Fruit fly (Drosophila melanogaster) whole organism, embryonic: ENCODE measurements around the gene CG11951.
A peak's percentile ranks its signal among the peaks of the same experiment; 100 is the strongest.

Experiments
- Ada2b ChIP-seq: fragments of 200-800 bp; sonication (Bioruptor generic); IDR thresholded peaks from 2 replicates; pipeline ENCODE4 v1.3.6; 2022; ENCODE audit warnings: missing biosample characterization, missing genetic modification characterization
- Atf6 ChIP-seq: fragments of 200-800 bp; sonication (Bioruptor generic); IDR thresholded peaks from 2 replicates; pipeline ENCODE4 v1.3.6; 2022; ENCODE audit warnings: missing biosample characterization, missing genetic modification characterization
- B-H1 ChIP-seq: fragments of 200-800 bp; sonication (Bioruptor generic); IDR thresholded peaks from 3 replicates; pipeline ENCODE4 v1.3.6; 2022; ENCODE audit warnings: missing biosample characterization, missing genetic modification characterization
- CG10565 ChIP-seq: fragments of 200-800 bp; sonication (Bioruptor generic); optimal IDR thresholded peaks from 3 replicates; lab custom pipeline; 2016; ENCODE audit warnings: missing biosample characterization, mild to moderate bottlenecking, missing genetic modification characterization
- CG11093 ChIP-seq: fragments of 200-800 bp; sonication (Bioruptor generic); IDR thresholded peaks from 3 replicates; pipeline ENCODE4 v1.3.6; 2022; ENCODE audit warnings: missing biosample characterization, missing genetic modification characterization
- CG11560 ChIP-seq: fragments of 200-800 bp; sonication (Bioruptor generic); IDR thresholded peaks from 3 replicates; pipeline ENCODE4 v1.3.6; 2022; ENCODE audit warnings: missing biosample characterization, missing genetic modification characterization
- CG1233 ChIP-seq: fragments of 200-800 bp; sonication (Bioruptor generic); optimal IDR thresholded peaks from 4 replicates; lab custom pipeline; 2018; ENCODE audit warnings: missing biosample characterization, mild to moderate bottlenecking, missing genetic modification characterization
- CG13424 ChIP-seq: fragments of 200-800 bp; sonication (Bioruptor generic); optimal IDR thresholded peaks from 2 replicates; lab custom pipeline; 2019; ENCODE audit warnings: missing biosample characterization, mild to moderate bottlenecking, missing genetic modification characterization, moderate library complexity
- CG15601 ChIP-seq: fragments of 200-800 bp; sonication (Bioruptor generic); optimal IDR thresholded peaks from 3 replicates; lab custom pipeline; 2019; ENCODE audit warnings: missing biosample characterization, mild to moderate bottlenecking, missing genetic modification characterization, moderate library complexity
- CG17612 ChIP-seq: fragments of 200-800 bp; sonication (Bioruptor generic); IDR thresholded peaks from 2 replicates; pipeline ENCODE4 v1.3.6; 2022; ENCODE audit warnings: missing biosample characterization, missing genetic modification characterization
- CG2678 ChIP-seq: fragments of 200-800 bp; sonication (Bioruptor generic); optimal IDR thresholded peaks from 3 replicates; lab custom pipeline; 2019; ENCODE audit warnings: missing biosample characterization, mild to moderate bottlenecking, missing genetic modification characterization, moderate library complexity
- CG2889 ChIP-seq: fragments of 200-800 bp; sonication (Bioruptor generic); IDR thresholded peaks from 3 replicates; pipeline ENCODE4 v1.3.6; 2022; ENCODE audit warnings: missing biosample characterization, missing genetic modification characterization
- CG31441 ChIP-seq: fragments of 200-800 bp; sonication (Bioruptor generic); IDR thresholded peaks from 2 replicates; pipeline ENCODE4 v1.3.6; 2022; ENCODE audit warnings: missing biosample characterization, missing genetic modification characterization
- CG3281 ChIP-seq: fragments of 200-800 bp; sonication (Bioruptor generic); optimal IDR thresholded peaks from 3 replicates; lab custom pipeline; 2017; ENCODE audit warnings: missing biosample characterization, mild to moderate bottlenecking, missing genetic modification characterization
- CG3407 ChIP-seq: fragments of 200-800 bp; sonication (Bioruptor generic); optimal IDR thresholded peaks from 2 replicates; lab custom pipeline; 2018; ENCODE audit warnings: missing biosample characterization, mild to moderate bottlenecking, missing genetic modification characterization
- CG4404 ChIP-seq: fragments of 200-800 bp; sonication (Bioruptor generic); IDR thresholded peaks from 2 replicates; pipeline ENCODE4 v1.3.6; 2022; ENCODE audit warnings: missing biosample characterization, missing genetic modification characterization
- CG4707 ChIP-seq: fragments of 200-800 bp; sonication (Bioruptor generic); optimal IDR thresholded peaks from 2 replicates; lab custom pipeline; 2018; ENCODE audit warnings: missing biosample characterization, mild to moderate bottlenecking, missing genetic modification characterization, moderate library complexity
- CG6254 ChIP-seq: fragments of 200-800 bp; sonication (Bioruptor generic); optimal IDR thresholded peaks from 3 replicates; lab custom pipeline; 2017; ENCODE audit warnings: mild to moderate bottlenecking, missing biosample characterization, missing genetic modification reagents, missing genetic modification characterization
- Dek ChIP-seq: fragments of 200-800 bp; sonication (Bioruptor generic); optimal IDR thresholded peaks from 3 replicates; lab custom pipeline; 2019; ENCODE audit warnings: missing biosample characterization, mild to moderate bottlenecking, missing genetic modification characterization, moderate library complexity
- E2f1 ChIP-seq: fragments of 200-800 bp; sonication (Bioruptor generic); IDR thresholded peaks from 2 replicates; pipeline ENCODE4 v1.3.6; 2022; ENCODE audit warnings: missing biosample characterization, missing genetic modification characterization
- Eip74EF ChIP-seq, 2 experiments: fragments of 200-800 bp in 1 of 2; fragments of >200 bp in 1 of 2; sonication (Bioruptor generic) in 1 of 2; optimal IDR thresholded peaks; 2 replicates each; lab custom pipeline; 2017 to 2019; ENCODE audit warnings: missing biosample characterization in 2 of 2, missing genetic modification characterization in 2 of 2, mild to moderate bottlenecking in 1 of 2, moderate library complexity in 1 of 2
- Elba2 ChIP-seq: fragments of 200-800 bp; sonication (Bioruptor generic); optimal IDR thresholded peaks from 3 replicates; lab custom pipeline; 2016; ENCODE audit warnings: missing biosample characterization, missing genetic modification characterization
- Fer2 ChIP-seq: fragments of 200-800 bp; sonication (Bioruptor generic); optimal IDR thresholded peaks from 2 replicates; lab custom pipeline; 2018; ENCODE audit warnings: missing biosample characterization, mild to moderate bottlenecking, missing genetic modification characterization, moderate library complexity
- Hey ChIP-seq: fragments of 200-800 bp; sonication (Bioruptor generic); optimal IDR thresholded peaks from 3 replicates; lab custom pipeline; 2018; ENCODE audit warnings: missing biosample characterization, mild to moderate bottlenecking, missing genetic modification characterization
- Nf-YA ChIP-seq: fragments of 200-800 bp; sonication (Bioruptor generic); IDR thresholded peaks from 2 replicates; pipeline ENCODE4 v1.3.6; 2022; ENCODE audit warnings: missing biosample characterization, missing genetic modification characterization
- Nf-YB ChIP-seq: fragments of 200-800 bp; sonication (Bioruptor generic); optimal IDR thresholded peaks from 3 replicates; lab custom pipeline; 2019; ENCODE audit warnings: missing biosample characterization, mild to moderate bottlenecking, missing genetic modification characterization, moderate library complexity
- Oli ChIP-seq: fragments of 200-800 bp; sonication (Bioruptor generic); optimal IDR thresholded peaks from 2 replicates; lab custom pipeline; 2018; ENCODE audit warnings: missing biosample characterization, mild to moderate bottlenecking, missing genetic modification characterization, moderate library complexity
- Rfx ChIP-seq: fragments of 200-800 bp; sonication (Bioruptor generic); IDR thresholded peaks from 2 replicates; pipeline ENCODE4 v1.3.6; 2022; ENCODE audit warnings: missing biosample characterization, missing genetic modification characterization
- Stat92E ChIP-seq, 3 experiments: fragments of >200 bp in 2 of 3; fragments of 200-800 bp in 1 of 3; sonication (Bioruptor generic) in 1 of 3; optimal IDR thresholded peaks; 2 replicates each; lab custom pipeline; 2017 to 2019; ENCODE audit warnings: missing biosample characterization in 3 of 3, missing genetic modification characterization in 3 of 3, mild to moderate bottlenecking in 1 of 3, moderate library complexity in 1 of 3
- Tbp ChIP-seq: fragments of >200 bp; optimal IDR thresholded peaks from 2 replicates; lab custom pipeline; 2018; ENCODE audit warnings: missing biosample characterization, missing genetic modification characterization
- Usf ChIP-seq: fragments of 200-800 bp; sonication (Bioruptor generic); optimal IDR thresholded peaks from 2 replicates; lab custom pipeline; 2017; ENCODE audit warnings: missing genotype, missing biosample characterization, missing genetic modification characterization
- bcd ChIP-seq: fragments of 200-800 bp; sonication (Bioruptor generic); optimal IDR thresholded peaks from 2 replicates; lab custom pipeline; 2017; ENCODE audit warnings: missing biosample characterization, mild to moderate bottlenecking, missing genetic modification characterization
- cg ChIP-seq: fragments of 200-800 bp; sonication (Bioruptor generic); optimal IDR thresholded peaks from 3 replicates; lab custom pipeline; 2019; ENCODE audit warnings: missing biosample characterization, mild to moderate bottlenecking, missing genetic modification characterization, moderate library complexity
- ewg ChIP-seq: fragments of 200-800 bp; sonication (Bioruptor generic); optimal IDR thresholded peaks from 3 replicates; lab custom pipeline; 2017; ENCODE audit warnings: mild to moderate bottlenecking, missing biosample characterization, missing genetic modification reagents, missing genetic modification characterization
- fru ChIP-seq: fragments of >200 bp; optimal IDR thresholded peaks from 2 replicates; lab custom pipeline; 2017
- gsb-n ChIP-seq: fragments of 200-800 bp; sonication (Bioruptor generic); optimal IDR thresholded peaks from 3 replicates; lab custom pipeline; 2018; ENCODE audit warnings: missing biosample characterization, mild to moderate bottlenecking, missing genetic modification characterization
- jumu ChIP-seq: fragments of 200-800 bp; sonication (Bioruptor generic); optimal IDR thresholded peaks from 3 replicates; lab custom pipeline; 2016; ENCODE audit warnings: missing biosample characterization, missing genetic modification characterization
- kay ChIP-seq: fragments of 200-800 bp; sonication (Bioruptor generic); optimal IDR thresholded peaks from 2 replicates; lab custom pipeline; 2016; ENCODE audit warnings: missing biosample characterization, missing genetic modification characterization
- lov ChIP-seq, 2 experiments: fragments of 200-800 bp in 1 of 2; fragments of >200 bp in 1 of 2; sonication (Bioruptor generic) in 1 of 2; IDR thresholded peaks in 1 of 2; optimal IDR thresholded peaks in 1 of 2; 2 replicates in 1 of 2; 3 replicates in 1 of 2; pipeline versions ENCODE4 v1.3.6 to Lab custom; 2017 to 2022; ENCODE audit warnings: missing biosample characterization in 1 of 2, missing genetic modification characterization in 1 of 2
- nom ChIP-seq: fragments of 200-800 bp; sonication (Bioruptor generic); optimal IDR thresholded peaks from 2 replicates; lab custom pipeline; 2017; ENCODE audit warnings: missing biosample characterization, missing genetic modification characterization, mild to moderate bottlenecking, moderate library complexity, missing genetic modification reagents
- peb ChIP-seq: fragments of 200-800 bp; sonication (Bioruptor generic); IDR thresholded peaks from 2 replicates; pipeline ENCODE4 v1.3.6; 2022; ENCODE audit warnings: missing biosample characterization, missing genetic modification characterization
- pfk ChIP-seq: fragments of 200-800 bp; sonication (Bioruptor generic); optimal IDR thresholded peaks from 2 replicates; lab custom pipeline; 2018; ENCODE audit warnings: missing biosample characterization, mild to moderate bottlenecking, missing genetic modification characterization, moderate library complexity
- phol ChIP-seq: fragments of 200-800 bp; sonication (Bioruptor generic); optimal IDR thresholded peaks from 3 replicates; lab custom pipeline; 2018; ENCODE audit warnings: missing biosample characterization, mild to moderate bottlenecking, missing genetic modification characterization, moderate library complexity
- pzg ChIP-seq: fragments of 200-800 bp; sonication (Bioruptor generic); optimal IDR thresholded peaks from 3 replicates; lab custom pipeline; 2018; ENCODE audit warnings: missing biosample characterization, mild to moderate bottlenecking, missing genetic modification characterization, moderate library complexity
- ranshi ChIP-seq: fragments of 200-800 bp; sonication (Bioruptor generic); IDR thresholded peaks from 2 replicates; pipeline ENCODE4 v1.3.6; 2022; ENCODE audit warnings: missing biosample characterization, missing genetic modification characterization
- tin ChIP-seq: fragments of 200-800 bp; sonication (Bioruptor generic); optimal IDR thresholded peaks from 3 replicates; lab custom pipeline; 2016; ENCODE audit warnings: missing biosample characterization, missing genetic modification characterization
- unpg ChIP-seq: fragments of 200-800 bp; sonication (Bioruptor generic); optimal IDR thresholded peaks from 3 replicates; lab custom pipeline; 2018; ENCODE audit warnings: missing biosample characterization, mild to moderate bottlenecking, missing genetic modification characterization, moderate library complexity
- vnd ChIP-seq: fragments of 200-800 bp; sonication (Bioruptor generic); IDR thresholded peaks from 3 replicates; pipeline ENCODE4 v1.3.6; 2022; ENCODE audit warnings: missing biosample characterization, missing genetic modification characterization; ENCODE audit not compliant: partially characterized antibody

Gene CG11951

DNA sequence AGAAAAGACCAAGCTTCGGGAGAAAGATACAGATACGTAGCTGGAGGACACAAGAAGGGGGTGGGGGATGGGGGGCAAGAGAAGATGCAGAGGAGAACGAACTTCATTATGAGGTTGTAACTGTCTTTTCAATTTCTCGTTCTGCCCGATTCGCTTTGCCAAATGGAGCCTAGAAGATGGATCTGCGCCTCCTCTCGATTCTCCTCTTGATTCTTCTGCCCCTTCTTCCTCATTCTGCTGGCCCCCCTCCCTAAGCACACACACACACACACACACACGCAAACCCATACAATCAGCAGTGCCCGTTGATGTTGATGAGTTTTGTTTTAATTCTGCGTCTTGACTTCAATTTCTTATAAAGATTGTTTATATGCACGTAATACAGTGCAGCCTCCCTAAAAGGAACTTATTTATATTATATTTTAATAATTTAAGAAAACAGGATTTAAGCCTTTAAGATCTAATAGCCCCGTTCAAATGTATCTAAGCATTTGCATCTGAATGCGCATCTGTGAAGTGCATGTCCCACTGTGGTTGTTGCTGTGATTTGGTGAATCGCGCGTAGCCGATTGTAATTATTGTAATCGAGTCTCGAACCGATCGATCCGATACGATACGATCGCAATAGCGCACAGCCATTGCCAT lies 31.4 kb downstream of the CG11951 start (continued):
- TF ChIP-seq CG3407 (GFP tag; lab: Kevin White, UChicago): peak; percentile 5
- TF ChIP-seq fru (lab: Kevin White, UChicago): no peak
- no peak for TF ChIP-seq lov (optimal IDR thresholded peaks at IDR 0.05; lab: Kevin White, UChicago)
- TF ChIP-seq lov (GFP tag; IDR thresholded peaks at IDR 0.05; lab: Robert Waterston, UW): peak; percentile 64; the same call in 1 of the 3 replicates
- peak; percentile 24; the same call in 1 of the 3 replicates for TF ChIP-seq CG2889
- no peak for TF ChIP-seq Hey
- TF ChIP-seq CG2678 (tag; lab: Kevin White, UChicago): peak; percentile 77
- TF ChIP-seq E2f1: peak; percentile 62
- 0 out of 2 replicates have a peak, but pooled peaks have one; percentile 44 for TF ChIP-seq peb (GFP tag; lab: Robert Waterston, UW)
- peak; percentile 82 for TF ChIP-seq Rfx (GFP tag; lab: Robert Waterston, UW)
- TF ChIP-seq nom (GFP tag; lab: Kevin White, UChicago): peak; percentile 82
- peak; percentile 47 for TF ChIP-seq CG1233 (GFP tag; lab: Kevin White, UChicago)
- TF ChIP-seq Dek (tag; lab: Kevin White, UChicago): peak; percentile 55
- peak; percentile 73 for TF ChIP-seq B-H1
- TF ChIP-seq CG11093 (GFP tag; lab: Robert Waterston, UW): peak; percentile 21; the same call in 1 of the 3 replicates
- peak; percentile 51; the same call in 1 of the 2 replicates for TF ChIP-seq CG31441 (GFP tag; lab: Robert Waterston, UW)
- TF ChIP-seq CG6254 (GFP tag; lab: Kevin White, UChicago): peak; percentile 28
- peak; percentile 59 for TF ChIP-seq CG3281 (GFP tag; lab: Kevin White, UChicago)
- TF ChIP-seq pfk (GFP tag; lab: Kevin White, UChicago): no peak
- TF ChIP-seq unpg (GFP tag; lab: Kevin White, UChicago): peak; percentile 72
- TF ChIP-seq CG15601 (tag; lab: Kevin White, UChicago): peak; percentile 35
- peak; percentile 28; the same call in 1 of the 2 replicates for TF ChIP-seq CG17612 (GFP tag; lab: Robert Waterston, UW)
- TF ChIP-seq Oli (tag; lab: Kevin White, UChicago): peak; percentile 67
- TF ChIP-seq CG4707 (GFP tag; lab: Kevin White, UChicago): peak; percentile 43
- peak; percentile 0 for TF ChIP-seq Nf-YB (GFP tag; lab: Kevin White, UChicago)
- TF ChIP-seq pzg (GFP tag; lab: Kevin White, UChicago): no peak
- TF ChIP-seq Stat92E (GFP tag; optimal IDR thresholded peaks at IDR 0.05; lab: Kevin White, UChicago): no peak
- peak; percentile 61 for TF ChIP-seq Ada2b
- no peak for TF ChIP-seq jumu (GFP tag; lab: Kevin White, UChicago)
- TF ChIP-seq gsb-n: peak; percentile 42
- peak; percentile 66 for TF ChIP-seq bcd (GFP tag; lab: Kevin White, UChicago)
- TF ChIP-seq Fer2: peak; percentile 22
- TF ChIP-seq CG13424: peak; percentile 77
- peak; percentile 65 for TF ChIP-seq Atf6 (GFP tag; lab: Robert Waterston, UW)
- no peak for TF ChIP-seq Elba2 (GFP tag; lab: Kevin White, UChicago)
- TF ChIP-seq ranshi (GFP tag; lab: Robert Waterston, UW): peak; percentile 78
- TF ChIP-seq CG11560 (tag; lab: Robert Waterston, UW): peak; percentile 26; the same call in 1 of the 3 replicates
- TF ChIP-seq ewg: no peak
- TF ChIP-seq kay (GFP tag; lab: Kevin White, UChicago): no peak
- peak; percentile 26 for TF ChIP-seq Usf (GFP tag; lab: Kevin White, UChicago)
- peak; percentile 43 for TF ChIP-seq tin
- peak; percentile 60 for TF ChIP-seq phol (tag; lab: Kevin White, UChicago)
- no peak for TF ChIP-seq CG4404 (GFP tag; lab: Robert Waterston, UW)
- TF ChIP-seq Nf-YA (GFP tag; lab: Robert Waterston, UW): 0 out of 2 replicates have a peak, but pooled peaks have one; percentile 12
- TF ChIP-seq cg (GFP tag; lab: Kevin White, UChicago): peak; percentile 54
- TF ChIP-seq Tbp (GFP tag; lab: Kevin White, UChicago): no peak
- no peak for TF ChIP-seq Eip74EF (GFP tag; optimal IDR thresholded peaks at IDR 0.05; lab: Kevin White, UChicago)
- no peak for TF ChIP-seq CG10565 (GFP tag; lab: Kevin White, UChicago)
- no peak for TF ChIP-seq vnd (GFP tag; lab: Robert Waterston, UW)
